Fruit fly (Drosophila melanogaster): ENCODE results near the gene RpS27A.

The RpS27A gene

DNA sequence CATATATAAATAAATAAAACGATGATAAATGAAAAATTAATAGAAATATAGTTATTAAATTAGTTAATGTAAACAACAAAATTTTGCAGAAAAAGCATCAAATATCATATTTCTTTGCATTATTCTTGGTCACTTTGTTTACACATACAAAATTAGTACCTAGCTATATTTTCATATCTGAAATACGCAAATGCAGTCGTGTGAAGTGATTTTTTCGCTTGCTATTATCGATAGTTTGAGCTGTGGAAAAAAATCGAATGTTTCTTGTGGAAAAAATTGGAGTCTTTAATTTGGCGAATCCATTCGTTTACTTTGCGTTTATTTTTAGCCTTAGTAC is 11.7 kb upstream of the RpS27A start, which contains the start of gene Cnot4:
Cnot4 (plus strand) TSS at position 229 of the 337 bp plus-strand sequence.
- TF ChIP-seq pan (optimal IDR thresholded peaks at IDR 0.05) (no peak), woc (GFP tag; optimal IDR thresholded peaks at IDR 0.05) (peak; percentile 13), dl (GFP tag; optimal IDR thresholded peaks at IDR 0.05; ENCODE audit: insufficient read depth in 1 of 2, partially characterized antibody in 2 of 2) (no peak), h (GFP tag; optimal IDR thresholded peaks at IDR 0.05) (no peak), sage (GFP tag; optimal IDR thresholded peaks at IDR 0.05) (no peak), Vsx2 (GFP tag; optimal IDR thresholded peaks at IDR 0.05; ENCODE audit: partially characterized antibody) (no peak), dmrt93B (GFP tag; optimal IDR thresholded peaks at IDR 0.05) (no peak), br (GFP tag; optimal IDR thresholded peaks at IDR 0.05) (no peak), dsf (GFP tag; optimal IDR thresholded peaks at IDR 0.05; ENCODE audit: borderline replicate concordance) (no peak), HLH106 (tag; optimal IDR thresholded peaks at IDR 0.05) (no peak), Myc (optimal IDR thresholded peaks at IDR 0.05) (peak; percentile 53), Hr83 (GFP tag; optimal IDR thresholded peaks at IDR 0.05; ENCODE audit: poor library complexity, severe bottlenecking) (no peak)

DNA sequence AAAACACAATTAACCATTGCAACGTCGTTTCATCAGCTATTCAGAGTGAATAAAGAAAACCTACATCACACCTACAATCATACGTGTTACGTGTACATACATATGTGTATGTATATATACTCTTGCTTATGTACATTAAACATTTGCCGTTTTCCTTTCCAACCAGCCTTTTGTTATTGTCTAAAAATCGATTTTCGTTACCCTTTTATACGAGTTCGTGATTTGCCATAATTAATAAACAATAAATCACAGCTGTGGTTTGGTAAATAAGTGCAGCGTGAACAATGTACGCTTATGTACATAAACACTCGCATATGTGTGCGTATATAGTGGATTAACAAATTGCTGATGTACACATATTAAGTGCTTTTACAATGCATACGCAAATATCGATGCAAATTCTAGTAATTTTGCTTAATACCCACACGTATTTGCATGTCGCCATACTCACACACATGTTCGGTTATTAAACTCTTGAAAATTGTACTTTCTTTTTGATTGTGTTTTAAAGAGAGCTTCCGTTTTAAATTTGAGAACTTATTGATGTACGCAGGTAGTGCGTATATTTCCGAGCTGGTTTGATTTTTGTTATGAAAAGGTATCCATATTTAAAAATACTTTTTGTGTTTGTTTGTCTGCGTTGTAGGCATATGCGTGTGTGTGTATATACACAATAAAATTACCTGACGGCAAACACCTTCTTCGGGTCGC is 11.1 kb upstream of the RpS27A start:
- TF ChIP-seq Dfd (GFP tag; optimal IDR thresholded peaks at IDR 0.05) = no peak
- no peak for TF ChIP-seq woc (GFP tag; optimal IDR thresholded peaks at IDR 0.05)
- peak; percentile 4 for TF ChIP-seq tai (GFP tag; optimal IDR thresholded peaks at IDR 0.05)
- TF ChIP-seq Jra (GFP tag; optimal IDR thresholded peaks at IDR 0.05) = peak; percentile 36

DNA sequence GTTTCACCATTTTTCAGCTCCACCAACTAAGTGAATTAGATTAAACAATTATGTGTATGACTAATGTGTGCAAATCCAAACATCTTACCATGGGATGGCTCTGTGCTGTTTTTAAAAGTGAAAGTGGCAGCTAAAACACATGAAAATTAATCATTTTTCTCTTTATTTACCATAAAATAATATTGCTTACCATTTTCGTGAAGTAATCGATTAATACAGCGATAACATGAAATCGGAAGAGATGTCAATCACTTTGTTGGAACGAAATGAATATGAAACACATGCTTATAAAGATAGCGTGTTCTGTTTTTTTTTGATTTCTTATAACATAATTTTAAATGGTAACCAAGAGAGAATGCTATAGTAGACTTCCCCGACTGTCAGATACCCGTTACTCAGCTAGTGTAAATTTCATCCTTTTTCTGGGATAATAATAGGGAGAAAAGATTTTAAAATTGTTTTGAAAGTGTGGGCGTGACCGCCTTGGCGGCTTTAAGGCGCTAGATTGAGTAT is 4.3 kb upstream of the RpS27A start:
- no peak for TF ChIP-seq OdsH (GFP tag; optimal IDR thresholded peaks at IDR 0.05)
- no peak for TF ChIP-seq brk (GFP tag; optimal IDR thresholded peaks at IDR 0.05)
- TF ChIP-seq Dfd (GFP tag; optimal IDR thresholded peaks at IDR 0.05) = no peak
- no peak for TF ChIP-seq usp (GFP tag; optimal IDR thresholded peaks at IDR 0.05)
- peak; percentile 7 for TF ChIP-seq Myc (optimal IDR thresholded peaks at IDR 0.05)
- no peak for TF ChIP-seq tai (GFP tag; optimal IDR thresholded peaks at IDR 0.05)
- TF ChIP-seq Jra (GFP tag; optimal IDR thresholded peaks at IDR 0.05) = no peak
- no peak for TF ChIP-seq dl (GFP tag; optimal IDR thresholded peaks at IDR 0.05; ENCODE audit: insufficient read depth in 1 of 2, partially characterized antibody in 2 of 2)
- TF ChIP-seq woc (GFP tag; optimal IDR thresholded peaks at IDR 0.05) = peak; percentile 40
- TF ChIP-seq dsf (GFP tag; optimal IDR thresholded peaks at IDR 0.05; ENCODE audit: borderline replicate concordance) = no peak
- no peak for TF ChIP-seq sage (GFP tag; optimal IDR thresholded peaks at IDR 0.05)
- TF ChIP-seq Hr83 (GFP tag; optimal IDR thresholded peaks at IDR 0.05; ENCODE audit: poor library complexity, severe bottlenecking) = no peak
- TF ChIP-seq br (GFP tag; optimal IDR thresholded peaks at IDR 0.05) = no peak
- no peak for TF ChIP-seq Abd-B (GFP tag; optimal IDR thresholded peaks at IDR 0.05)
- no peak for TF ChIP-seq sv (GFP tag; optimal IDR thresholded peaks at IDR 0.05)
- no peak for TF ChIP-seq N (GFP tag; optimal IDR thresholded peaks at IDR 0.05)

DNA sequence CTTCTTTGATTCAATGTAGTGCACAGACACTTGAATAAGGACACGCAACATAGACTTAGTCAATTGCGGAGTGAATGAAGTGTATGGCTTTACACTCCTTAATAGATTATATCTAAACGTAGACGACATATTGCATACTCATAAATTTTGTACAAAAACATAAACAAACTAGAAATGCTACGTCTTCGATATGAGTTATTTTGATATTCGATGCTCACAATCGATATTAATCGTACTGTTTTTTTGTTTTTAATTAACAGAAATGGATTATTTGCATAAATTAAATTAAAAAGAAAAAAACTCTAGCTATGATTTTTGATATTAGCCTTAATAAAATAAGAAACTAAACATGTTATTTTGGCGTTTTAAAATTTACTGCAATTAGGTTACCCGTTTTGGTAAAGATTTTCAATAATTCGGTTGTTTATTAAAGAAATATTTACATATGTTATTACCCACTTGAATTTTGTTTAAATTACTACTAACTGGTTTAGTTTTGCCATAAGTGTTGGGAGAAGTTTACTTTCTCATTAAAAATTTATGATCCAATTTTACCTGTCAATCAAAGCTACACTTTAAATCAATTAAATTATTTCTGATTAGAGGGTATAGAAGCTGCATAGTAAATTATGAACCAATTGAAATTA is 3.0 kb upstream of the RpS27A start, which contains the start of the genes CG17768, LSm-4 and Ir31a:
CG17768 (minus strand) TSS at position 196 of the 647 bp plus-strand sequence.
LSm-4 (minus strand) TSS at position 196 of the 647 bp plus-strand sequence.
Ir31a (plus strand) TSS at position 558 of the 647 bp plus-strand sequence.
- TF ChIP-seq tai (GFP tag; optimal IDR thresholded peaks at IDR 0.05) (no peak), woc (GFP tag; optimal IDR thresholded peaks at IDR 0.05) (peak; percentile 7), usp (GFP tag; optimal IDR thresholded peaks at IDR 0.05) (no peak)

DNA sequence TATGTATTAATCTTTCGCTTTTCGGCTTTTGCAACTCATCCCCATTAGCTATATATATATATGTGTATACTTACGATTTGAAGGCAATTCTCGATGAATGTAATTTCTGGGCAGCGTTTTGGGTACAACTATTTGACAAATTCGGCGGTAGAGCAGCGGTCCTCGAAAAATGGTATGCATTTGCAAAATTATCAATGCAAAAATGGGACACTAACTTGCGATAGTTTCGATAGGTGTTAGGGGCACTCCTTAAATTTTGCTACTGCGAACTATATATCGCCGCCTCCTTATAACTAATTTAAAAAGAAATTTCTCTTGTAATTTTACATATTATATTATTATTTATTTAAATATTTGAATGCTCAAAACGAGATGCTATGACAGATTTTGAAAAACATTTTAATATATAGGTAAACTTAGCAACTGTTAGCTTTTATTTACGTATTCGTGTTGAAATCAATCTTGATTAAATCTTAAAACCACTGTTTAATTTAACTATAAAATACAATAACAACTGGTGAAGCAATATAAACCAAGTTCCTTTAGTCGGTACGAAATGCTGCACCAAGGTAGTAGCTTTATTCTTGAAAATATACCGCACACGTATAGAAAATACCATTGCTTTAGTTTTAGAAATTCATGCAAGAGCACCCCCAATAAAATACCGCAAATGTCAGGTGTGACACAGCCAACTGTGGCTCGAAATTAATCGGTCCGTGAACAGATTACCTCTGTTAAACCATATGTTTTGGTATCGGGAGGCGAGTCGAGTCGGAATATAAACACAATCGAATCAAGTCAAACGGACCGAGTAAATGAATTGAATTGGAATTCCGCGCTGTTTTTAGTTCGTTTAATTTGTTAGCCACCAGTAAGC is 5.3 kb downstream of the RpS27A start, which contains the start of the genes CG5355 and Klp31E:
CG5355 (minus strand) TSS at position 213 of the 877 bp plus-strand sequence.
Klp31E (plus strand) TSS at position 767 of the 877 bp plus-strand sequence.
- TF ChIP-seq CG32264 (GFP tag; optimal IDR thresholded peaks at IDR 0.05) (peak; percentile 28), Hr83 (GFP tag; optimal IDR thresholded peaks at IDR 0.05; ENCODE audit: poor library complexity, severe bottlenecking) (peak; percentile 49), CG9705 (GFP tag; optimal IDR thresholded peaks at IDR 0.05) (peak; percentile 44), Abd-B (GFP tag; optimal IDR thresholded peaks at IDR 0.05) (no peak), HLH106 (tag; optimal IDR thresholded peaks at IDR 0.05) (peak; percentile 75), woc (GFP tag; optimal IDR thresholded peaks at IDR 0.05) (peak; percentile 53), dmrt93B (GFP tag; optimal IDR thresholded peaks at IDR 0.05) (no peak), Rel (GFP tag; optimal IDR thresholded peaks at IDR 0.05) (no peak), Rel (tag; optimal IDR thresholded peaks at IDR 0.05) (no peak), OdsH (GFP tag; optimal IDR thresholded peaks at IDR 0.05) (peak; percentile 5), Sp1 (GFP tag; optimal IDR thresholded peaks at IDR 0.05) (peak; percentile 61), psq (GFP tag; optimal IDR thresholded peaks at IDR 0.05) (peak; percentile 63), tai (GFP tag; optimal IDR thresholded peaks at IDR 0.05) (peak; percentile 5), Hnf4 (GFP tag; optimal IDR thresholded peaks at IDR 0.05) (peak; percentile 21), ey (GFP tag; optimal IDR thresholded peaks at IDR 0.05) (peak; percentile 41), usp (GFP tag; optimal IDR thresholded peaks at IDR 0.05) (no peak)

Data from whole organism, wandering third instar larva.